Fruit fly (Drosophila melanogaster) whole organism, prepupa: ENCODE results near the gene CG45095.

Source experiments
- Blimp-1 ChIP-seq: fragments of 200-800 bp; sonication (Bioruptor generic); optimal IDR thresholded peaks from 3 replicates; lab custom pipeline; 2017; ENCODE audit warnings: missing biosample characterization, missing genetic modification characterization, mild to moderate bottlenecking, moderate library complexity, missing genetic modification reagents
- Hr38 ChIP-seq: sonication (Bioruptor generic); optimal IDR thresholded peaks from 2 replicates; lab custom pipeline; 2016; ENCODE audit warnings: missing biosample characterization, missing genetic modification characterization
- Sox14 ChIP-seq: fragments of 200-800 bp; sonication (Bioruptor generic); optimal IDR thresholded peaks from 3 replicates; lab custom pipeline; 2016; ENCODE audit warnings: missing biosample characterization, missing genetic modification characterization
- acj6 ChIP-seq: fragments of 200-800 bp; sonication (Bioruptor generic); optimal IDR thresholded peaks from 3 replicates; lab custom pipeline; 2016; ENCODE audit warnings: missing biosample characterization, missing genetic modification characterization
- eg ChIP-seq: fragments of 200-800 bp; sonication (Bioruptor generic); IDR thresholded peaks from 3 replicates; pipeline ENCODE4 v1.3.6; 2022; ENCODE audit warnings: missing biosample characterization, missing genetic modification characterization
- fd59A ChIP-seq: fragments of 200-800 bp; sonication (Bioruptor generic); optimal IDR thresholded peaks from 2 replicates; lab custom pipeline; 2017; ENCODE audit warnings: missing biosample characterization, mild to moderate bottlenecking, missing genetic modification characterization, missing genetic modification reagents
- lz ChIP-seq: fragments of 200-800 bp; sonication (Bioruptor generic); optimal IDR thresholded peaks from 3 replicates; lab custom pipeline; 2016; ENCODE audit warnings: missing biosample characterization, missing genetic modification characterization

dm6 chr3R:25077280-25077820 lies 25.0 kb upstream of the CG45095 start:
- TF ChIP-seq Hr38 (no peak), Blimp-1 (GFP tag; lab: Kevin White, UChicago) (no peak), lz (GFP tag; lab: Kevin White, UChicago) (no peak), acj6 (GFP tag; lab: Kevin White, UChicago) (no peak), fd59A (GFP tag; lab: Kevin White, UChicago) (no peak), Sox14 (GFP tag; lab: Kevin White, UChicago) (no peak), eg (no peak)
